Fruit fly (Drosophila melanogaster) whole organism, embryonic: Measurements from ENCODE around the gene CG14280.

Experiments used
- CG10274 ChIP-seq: fragments of 200-800 bp; sonication (Bioruptor generic); optimal IDR thresholded peaks from 3 replicates; lab custom pipeline; 2017; ENCODE audit warnings: missing biosample characterization, mild to moderate bottlenecking, missing genetic modification characterization
- CG16863 ChIP-seq: fragments of 200-800 bp; sonication (Bioruptor generic); optimal IDR thresholded peaks from 3 replicates; lab custom pipeline; 2016; ENCODE audit warnings: missing biosample characterization, missing genetic modification characterization
- CG17612 ChIP-seq: fragments of 200-800 bp; sonication (Bioruptor generic); IDR thresholded peaks from 2 replicates; pipeline ENCODE4 v1.3.6; 2022; ENCODE audit warnings: missing biosample characterization, missing genetic modification characterization
- CG4854 ChIP-seq: fragments of 200-800 bp; sonication (Bioruptor generic); optimal IDR thresholded peaks from 2 replicates; lab custom pipeline; 2016; ENCODE audit warnings: missing biosample characterization, missing genetic modification characterization, inconsistent platforms
- CG9876 ChIP-seq: fragments of 200-800 bp; sonication (Bioruptor generic); optimal IDR thresholded peaks from 2 replicates; lab custom pipeline; 2016; ENCODE audit warnings: missing biosample characterization, missing genetic modification characterization
- CG9932 ChIP-seq: fragments of 200-800 bp; sonication (Bioruptor generic); IDR thresholded peaks from 2 replicates; pipeline ENCODE4 v1.3.6; 2022; ENCODE audit warnings: missing biosample characterization, missing genetic modification characterization
- Dref ChIP-seq: fragments of 200-800 bp; sonication (Bioruptor generic); IDR thresholded peaks from 2 replicates; pipeline ENCODE4 v1.3.6; 2022; ENCODE audit warnings: missing biosample characterization, missing genetic modification characterization
- Myb ChIP-seq: fragments of 200-800 bp; sonication (Bioruptor generic); optimal IDR thresholded peaks from 2 replicates; lab custom pipeline; 2016; ENCODE audit warnings: missing biosample characterization, missing genetic modification characterization
- Ravus ChIP-seq: fragments of 200-800 bp; sonication (Bioruptor generic); IDR thresholded peaks from 2 replicates; pipeline ENCODE4 v1.3.6; 2022; ENCODE audit warnings: missing biosample characterization, missing genetic modification characterization
- dpn ChIP-seq, 2 experiments: fragments of 200-800 bp; sonication (Bioruptor generic); optimal IDR thresholded peaks; 3 replicates each; lab custom pipeline; 2016; ENCODE audit warnings: missing biosample characterization in 2 of 2, missing genetic modification characterization in 2 of 2
- emc ChIP-seq: fragments of 200-800 bp; sonication (Bioruptor generic); optimal IDR thresholded peaks from 2 replicates; lab custom pipeline; 2016; ENCODE audit warnings: missing biosample characterization, missing genetic modification characterization
- nau ChIP-seq: fragments of 200-800 bp; sonication (Bioruptor generic); optimal IDR thresholded peaks from 3 replicates; lab custom pipeline; 2017; ENCODE audit warnings: missing biosample characterization, mild to moderate bottlenecking, missing genetic modification characterization, missing genetic modification reagents
- pros ChIP-seq: fragments of 200-800 bp; sonication (Bioruptor generic); optimal IDR thresholded peaks from 3 replicates; lab custom pipeline; 2019; ENCODE audit warnings: missing biosample characterization, mild to moderate bottlenecking, missing genetic modification characterization, moderate library complexity

dm6 chr3R:19292971-19293370 lies 36.4 kb downstream of the CG14280 start:
- TF ChIP-seq Myb (GFP tag; lab: Kevin White, UChicago) (no peak), CG10274 (GFP tag; lab: Kevin White, UChicago) (no peak), pros (GFP tag; lab: Kevin White, UChicago) (no peak), CG9932 (GFP tag; lab: Robert Waterston, UW) (no peak), CG16863 (GFP tag; lab: Kevin White, UChicago) (no peak), CG4854 (GFP tag; lab: Kevin White, UChicago) (no peak), Ravus (GFP tag; lab: Robert Waterston, UW) (no peak), CG17612 (GFP tag; lab: Robert Waterston, UW) (no peak), Dref (GFP tag; lab: Robert Waterston, UW) (no peak), emc (no peak), dpn (GFP tag; optimal IDR thresholded peaks at IDR 0.05; lab: Kevin White, UChicago) (no peak), nau (GFP tag; lab: Kevin White, UChicago) (no peak), CG9876 (no peak)
